Fruit fly (Drosophila melanogaster): ENCODE data around the gene Wdr82.

dm6 chr2L:8384108-8384601 lies 9.9 kb downstream of the Wdr82 start, which contains the start of the genes Dad1 and CG13384:
- no peak for TF ChIP-seq h (optimal IDR thresholded peaks at IDR 0.05)
- no peak for TF ChIP-seq Myc (optimal IDR thresholded peaks at IDR 0.05)
- no peak for TF ChIP-seq Sin3A (optimal IDR thresholded peaks at IDR 0.05)
